Fruit fly (Drosophila melanogaster) whole organism, embryonic: ENCODE measurements around the gene Ptx1.
A peak's percentile ranks its signal among the peaks of the same experiment; 100 is the strongest.

Experiments used
- ATbp ChIP-seq: fragments of 200-800 bp; sonication (Bioruptor generic); optimal IDR thresholded peaks from 2 replicates; lab custom pipeline; 2017; ENCODE audit warnings: missing biosample characterization, mild to moderate bottlenecking, missing genetic modification characterization, missing genetic modification reagents
- CG10209 ChIP-seq: fragments of 200-800 bp; sonication (Bioruptor generic); optimal IDR thresholded peaks from 3 replicates; lab custom pipeline; 2017; ENCODE audit warnings: missing biosample characterization, mild to moderate bottlenecking, missing genetic modification characterization, missing genetic modification reagents
- CG12071 ChIP-seq: fragments of 200-800 bp; sonication (Bioruptor generic); optimal IDR thresholded peaks from 3 replicates; lab custom pipeline; 2018; ENCODE audit warnings: missing biosample characterization, mild to moderate bottlenecking, missing genetic modification characterization
- CG14014 ChIP-seq: fragments of 200-800 bp; sonication (Bioruptor generic); IDR thresholded peaks from 2 replicates; pipeline ENCODE4 v1.3.6; 2022; ENCODE audit warnings: missing biosample characterization, missing genetic modification characterization
- CG15269 ChIP-seq: fragments of 200-800 bp; sonication (Bioruptor generic); optimal IDR thresholded peaks from 2 replicates; lab custom pipeline; 2018; ENCODE audit warnings: missing biosample characterization, mild to moderate bottlenecking, missing genetic modification characterization, moderate library complexity
- CG15696 ChIP-seq: fragments of 200-800 bp; sonication (Bioruptor generic); optimal IDR thresholded peaks from 2 replicates; lab custom pipeline; 2019; ENCODE audit warnings: missing biosample characterization, mild to moderate bottlenecking, missing genetic modification characterization, moderate library complexity
- CG1603 ChIP-seq: fragments of 200-800 bp; sonication (Bioruptor generic); optimal IDR thresholded peaks from 2 replicates; lab custom pipeline; 2019; ENCODE audit warnings: missing biosample characterization, mild to moderate bottlenecking, missing genetic modification characterization, moderate library complexity
- CG16779 ChIP-seq: fragments of 200-800 bp; sonication (Bioruptor generic); IDR thresholded peaks from 2 replicates; pipeline ENCODE4 v1.3.6; 2022; ENCODE audit warnings: missing biosample characterization, missing genetic modification characterization
- CG17802 ChIP-seq: fragments of 200-800 bp; sonication (Bioruptor generic); optimal IDR thresholded peaks from 2 replicates; lab custom pipeline; 2018; ENCODE audit warnings: missing biosample characterization, mild to moderate bottlenecking, missing genetic modification characterization, moderate library complexity
- CG18599 ChIP-seq: fragments of 200-800 bp; sonication (Bioruptor generic); optimal IDR thresholded peaks from 3 replicates; lab custom pipeline; 2017; ENCODE audit warnings: missing biosample characterization, missing genetic modification characterization, mild to moderate bottlenecking, moderate library complexity, missing genetic modification reagents
- CG2678 ChIP-seq: fragments of 200-800 bp; sonication (Bioruptor generic); optimal IDR thresholded peaks from 3 replicates; lab custom pipeline; 2019; ENCODE audit warnings: missing biosample characterization, mild to moderate bottlenecking, missing genetic modification characterization, moderate library complexity
- CG2889 ChIP-seq: fragments of 200-800 bp; sonication (Bioruptor generic); IDR thresholded peaks from 3 replicates; pipeline ENCODE4 v1.3.6; 2022; ENCODE audit warnings: missing biosample characterization, missing genetic modification characterization
- CG31441 ChIP-seq: fragments of 200-800 bp; sonication (Bioruptor generic); IDR thresholded peaks from 2 replicates; pipeline ENCODE4 v1.3.6; 2022; ENCODE audit warnings: missing biosample characterization, missing genetic modification characterization
- CG32767 ChIP-seq: fragments of 200-800 bp; sonication (Bioruptor generic); IDR thresholded peaks from 2 replicates; pipeline ENCODE4 v1.3.6; 2022; ENCODE audit warnings: missing biosample characterization, missing genetic modification characterization
- CG3407 ChIP-seq: fragments of 200-800 bp; sonication (Bioruptor generic); optimal IDR thresholded peaks from 2 replicates; lab custom pipeline; 2018; ENCODE audit warnings: missing biosample characterization, mild to moderate bottlenecking, missing genetic modification characterization
- CG5180 ChIP-seq: fragments of 200-800 bp; sonication (Bioruptor generic); optimal IDR thresholded peaks from 3 replicates; lab custom pipeline; 2017; ENCODE audit warnings: missing biosample characterization, missing genetic modification characterization, mild to moderate bottlenecking, moderate library complexity, missing genetic modification reagents
- CG6765 ChIP-seq: fragments of 200-800 bp; sonication (Bioruptor generic); optimal IDR thresholded peaks from 3 replicates; lab custom pipeline; 2017; ENCODE audit warnings: missing biosample characterization, mild to moderate bottlenecking, missing genetic modification characterization
- CG6813 ChIP-seq: fragments of 200-800 bp; sonication (Bioruptor generic); optimal IDR thresholded peaks from 2 replicates; lab custom pipeline; 2017; ENCODE audit warnings: missing biosample characterization, missing genetic modification characterization, mild to moderate bottlenecking, moderate library complexity, missing genetic modification reagents
- CG7357 ChIP-seq: fragments of 200-800 bp; sonication (Bioruptor generic); IDR thresholded peaks from 3 replicates; pipeline ENCODE4 v1.3.6; 2022; ENCODE audit warnings: missing biosample characterization, missing genetic modification characterization
- Chrac-16 ChIP-seq: fragments of 200-800 bp; sonication (Bioruptor generic); optimal IDR thresholded peaks from 3 replicates; lab custom pipeline; 2016; ENCODE audit warnings: missing biosample characterization, missing genetic modification characterization
- D ChIP-seq, 2 experiments: fragments of 200-800 bp in 1 of 2; fragments of >200 bp in 1 of 2; sonication (Bioruptor generic) in 1 of 2; optimal IDR thresholded peaks; 2 replicates in 1 of 2; 3 replicates in 1 of 2; lab custom pipeline; 2017; ENCODE audit warnings: mild to moderate bottlenecking in 1 of 2, missing biosample characterization in 1 of 2, missing genetic modification characterization in 1 of 2, missing genetic modification reagents in 1 of 2
- Dad ChIP-seq: fragments of 200-800 bp; sonication (Bioruptor generic); optimal IDR thresholded peaks from 3 replicates; lab custom pipeline; 2016; ENCODE audit warnings: missing biosample characterization, missing genetic modification characterization
- Doc2 ChIP-seq: fragments of 200-800 bp; sonication (Bioruptor generic); IDR thresholded peaks from 2 replicates; pipeline ENCODE4 v1.3.6; 2022; ENCODE audit warnings: missing biosample characterization, missing genetic modification characterization
- Drgx ChIP-seq: fragments of 200-800 bp; sonication (Bioruptor generic); IDR thresholded peaks from 2 replicates; pipeline ENCODE4 v1.3.6; 2022; ENCODE audit warnings: missing biosample characterization, missing genetic modification characterization
- Eip74EF ChIP-seq, 2 experiments: fragments of 200-800 bp in 1 of 2; fragments of >200 bp in 1 of 2; sonication (Bioruptor generic) in 1 of 2; optimal IDR thresholded peaks; 2 replicates each; lab custom pipeline; 2017 to 2019; ENCODE audit warnings: missing biosample characterization in 2 of 2, missing genetic modification characterization in 2 of 2, mild to moderate bottlenecking in 1 of 2, moderate library complexity in 1 of 2
- Ets65A ChIP-seq: fragments of 200-800 bp; sonication (Bioruptor generic); peaks from one replicate; lab custom pipeline; 2016; ENCODE audit warnings: missing biosample characterization, missing genetic modification characterization
- Fer1 ChIP-seq: fragments of 200-800 bp; sonication (Bioruptor generic); optimal IDR thresholded peaks from 2 replicates; lab custom pipeline; 2017; ENCODE audit warnings: missing biosample characterization, mild to moderate bottlenecking, missing genetic modification characterization
- Hr51 ChIP-seq, 2 experiments: fragments of 200-800 bp; sonication (Bioruptor generic); optimal IDR thresholded peaks; 2 replicates in 1 of 2; 3 replicates in 1 of 2; lab custom pipeline; 2016 to 2018; ENCODE audit warnings: missing biosample characterization in 2 of 2, missing genetic modification characterization in 2 of 2, mild to moderate bottlenecking in 1 of 2, moderate library complexity in 1 of 2
- Jarid2 ChIP-seq: fragments of 200-800 bp; sonication (Bioruptor generic); optimal IDR thresholded peaks from 3 replicates; lab custom pipeline; 2017; ENCODE audit warnings: mild to moderate bottlenecking, missing biosample characterization, missing genetic modification reagents, missing genetic modification characterization
- MTF-1 ChIP-seq: fragments of 200-800 bp; sonication (Bioruptor generic); optimal IDR thresholded peaks from 2 replicates; lab custom pipeline; 2018; ENCODE audit warnings: missing biosample characterization, mild to moderate bottlenecking, missing genetic modification characterization, borderline replicate concordance
- Nf-YB ChIP-seq: fragments of 200-800 bp; sonication (Bioruptor generic); optimal IDR thresholded peaks from 3 replicates; lab custom pipeline; 2019; ENCODE audit warnings: missing biosample characterization, mild to moderate bottlenecking, missing genetic modification characterization, moderate library complexity
- Opbp ChIP-seq: fragments of 200-800 bp; sonication (Bioruptor generic); IDR thresholded peaks from 3 replicates; pipeline ENCODE4 v1.3.6; 2022; ENCODE audit warnings: missing biosample characterization, missing genetic modification characterization; ENCODE audit not compliant: partially characterized antibody
- Optix ChIP-seq: fragments of 200-800 bp; sonication (Bioruptor generic); IDR thresholded peaks from 3 replicates; pipeline ENCODE4 v1.3.6; 2022; ENCODE audit warnings: missing biosample characterization, missing genetic modification characterization
- Sox102F ChIP-seq: fragments of 200-800 bp; sonication (Bioruptor generic); optimal IDR thresholded peaks from 2 replicates; lab custom pipeline; 2018; ENCODE audit warnings: missing biosample characterization, mild to moderate bottlenecking, missing genetic modification characterization, moderate library complexity
- TFAM ChIP-seq: fragments of 200-800 bp; sonication (Bioruptor generic); optimal IDR thresholded peaks from 2 replicates; lab custom pipeline; 2017; ENCODE audit warnings: missing biosample characterization, missing genetic modification characterization, inconsistent platforms
- Vsx1 ChIP-seq: fragments of 200-800 bp; sonication (Bioruptor generic); optimal IDR thresholded peaks from 2 replicates; lab custom pipeline; 2017; ENCODE audit warnings: missing biosample characterization, mild to moderate bottlenecking, missing genetic modification characterization, missing genetic modification reagents
- Xrp1 ChIP-seq: fragments of 200-800 bp; sonication (Bioruptor generic); IDR thresholded peaks from 2 replicates; pipeline ENCODE4 v1.3.6; 2022; ENCODE audit warnings: missing biosample characterization, missing genetic modification characterization
- ac ChIP-seq: fragments of 200-800 bp; sonication (Bioruptor generic); optimal IDR thresholded peaks from 3 replicates; lab custom pipeline; 2017; ENCODE audit warnings: missing biosample characterization, mild to moderate bottlenecking, missing genetic modification characterization
- dan ChIP-seq: fragments of 200-800 bp; sonication (Bioruptor generic); IDR thresholded peaks from 2 replicates; pipeline ENCODE4 v1.3.6; 2022; ENCODE audit warnings: missing biosample characterization, missing genetic modification characterization
- disco-r ChIP-seq: fragments of 200-800 bp; sonication (Bioruptor generic); optimal IDR thresholded peaks from 2 replicates; lab custom pipeline; 2016; ENCODE audit warnings: missing biosample characterization, missing genetic modification characterization
- dmrt11E ChIP-seq: fragments of 200-800 bp; sonication (Bioruptor generic); optimal IDR thresholded peaks from 3 replicates; lab custom pipeline; 2018; ENCODE audit warnings: missing biosample characterization, mild to moderate bottlenecking, missing genetic modification characterization, moderate library complexity
- fd64A ChIP-seq: fragments of 200-800 bp; sonication (Bioruptor generic); optimal IDR thresholded peaks from 3 replicates; lab custom pipeline; 2018; ENCODE audit warnings: missing biosample characterization, mild to moderate bottlenecking, missing genetic modification characterization
- nmo ChIP-seq: fragments of 200-800 bp; sonication (Bioruptor generic); optimal IDR thresholded peaks from 2 replicates; lab custom pipeline; 2018; ENCODE audit warnings: missing biosample characterization, mild to moderate bottlenecking, missing genetic modification characterization, moderate library complexity
- otp ChIP-seq: fragments of 200-800 bp; sonication (Bioruptor generic); IDR thresholded peaks from 3 replicates; pipeline ENCODE4, ENCODE4 v1.3.6; 2022; ENCODE audit warnings: missing biosample characterization, missing genetic modification characterization
- pzg ChIP-seq: fragments of 200-800 bp; sonication (Bioruptor generic); optimal IDR thresholded peaks from 3 replicates; lab custom pipeline; 2018; ENCODE audit warnings: missing biosample characterization, mild to moderate bottlenecking, missing genetic modification characterization, moderate library complexity
- ranshi ChIP-seq: fragments of 200-800 bp; sonication (Bioruptor generic); IDR thresholded peaks from 2 replicates; pipeline ENCODE4 v1.3.6; 2022; ENCODE audit warnings: missing biosample characterization, missing genetic modification characterization
- sens ChIP-seq: fragments of 200-800 bp; sonication (Bioruptor generic); peaks from one replicate; lab custom pipeline; 2016; ENCODE audit warnings: missing biosample characterization, missing genetic modification characterization
- seq ChIP-seq: fragments of 200-800 bp; sonication (Bioruptor generic); IDR thresholded peaks from 2 replicates; pipeline ENCODE4 v1.3.6; 2022; ENCODE audit warnings: missing biosample characterization, missing genetic modification characterization
- stwl ChIP-seq: fragments of 200-800 bp; sonication (Bioruptor generic); optimal IDR thresholded peaks from 3 replicates; lab custom pipeline; 2018; ENCODE audit warnings: missing biosample characterization, mild to moderate bottlenecking, missing genetic modification characterization, moderate library complexity
- tin ChIP-seq: fragments of 200-800 bp; sonication (Bioruptor generic); optimal IDR thresholded peaks from 3 replicates; lab custom pipeline; 2016; ENCODE audit warnings: missing biosample characterization, missing genetic modification characterization

Gene Ptx1

dm6 chr3R:30932092-30932491 lies 19.5 kb downstream of the Ptx1 start:
- TF ChIP-seq Sox102F: no peak
- peak; percentile 2 for TF ChIP-seq MTF-1
- TF ChIP-seq ranshi (GFP tag; lab: Robert Waterston, UW): no peak
- no peak for TF ChIP-seq Eip74EF (GFP tag; optimal IDR thresholded peaks at IDR 0.05; lab: Kevin White, UChicago)
- no peak for TF ChIP-seq disco-r
- no peak for TF ChIP-seq CG15269 (tag; lab: Kevin White, UChicago)
- no peak for TF ChIP-seq TFAM (GFP tag; lab: Kevin White, UChicago)
- no peak for TF ChIP-seq CG32767
- TF ChIP-seq CG10209: peak; percentile 1
- TF ChIP-seq CG2678 (tag; lab: Kevin White, UChicago): peak; percentile 22
- no peak for TF ChIP-seq CG17802
- TF ChIP-seq CG6765 (GFP tag; lab: Kevin White, UChicago): no peak
- TF ChIP-seq CG5180: no peak
- TF ChIP-seq Fer1 (GFP tag; lab: Kevin White, UChicago): no peak
- TF ChIP-seq Doc2: no peak
- no peak for TF ChIP-seq Vsx1 (GFP tag; lab: Kevin White, UChicago)
- no peak for TF ChIP-seq CG7357 (GFP tag; lab: Robert Waterston, UW)
- TF ChIP-seq nmo (GFP tag; lab: Kevin White, UChicago): no peak
- TF ChIP-seq CG31441 (GFP tag; lab: Robert Waterston, UW): no peak
- TF ChIP-seq CG6813: no peak
- TF ChIP-seq CG3407 (GFP tag; lab: Kevin White, UChicago): peak; percentile 14
- TF ChIP-seq CG18599 (GFP tag; lab: Kevin White, UChicago): peak; percentile 16
- TF ChIP-seq CG12071 (GFP tag; lab: Kevin White, UChicago): peak; percentile 38
- no peak for TF ChIP-seq stwl
- TF ChIP-seq CG15696 (tag; lab: Kevin White, UChicago): peak; percentile 37
- TF ChIP-seq Drgx (GFP tag; lab: Robert Waterston, UW): no peak
- no peak for TF ChIP-seq Dad (GFP tag; lab: Kevin White, UChicago)
- TF ChIP-seq CG16779 (GFP tag; lab: Robert Waterston, UW): no peak
- 0 out of 3 replicates have a peak, but pooled peaks have one; percentile 33 for TF ChIP-seq otp
- TF ChIP-seq fd64A (GFP tag; lab: Kevin White, UChicago): no peak
- TF ChIP-seq Chrac-16 (GFP tag; lab: Kevin White, UChicago): no peak
- no peak for TF ChIP-seq pzg (GFP tag; lab: Kevin White, UChicago)
- TF ChIP-seq Hr51 (GFP tag; optimal IDR thresholded peaks at IDR 0.05; lab: Kevin White, UChicago): no peak
- TF ChIP-seq CG2889: no peak
- peak; percentile 1 for TF ChIP-seq ac (GFP tag; lab: Kevin White, UChicago)
- TF ChIP-seq Optix (GFP tag; lab: Robert Waterston, UW): no peak
- TF ChIP-seq Ets65A (GFP tag; lab: Kevin White, UChicago): peak; percentile 20
- no peak for TF ChIP-seq Xrp1 (GFP tag; lab: Robert Waterston, UW)
- no peak for TF ChIP-seq tin
- TF ChIP-seq Nf-YB (GFP tag; lab: Kevin White, UChicago): peak; percentile 50
- TF ChIP-seq dmrt11E (tag; lab: Kevin White, UChicago): peak; percentile 32
- no peak for TF ChIP-seq Opbp
- TF ChIP-seq CG14014 (GFP tag; lab: Robert Waterston, UW): no peak
- TF ChIP-seq D (optimal IDR thresholded peaks at IDR 0.05; lab: Kevin White, UChicago): no peak
- peak; percentile 8 for TF ChIP-seq D (GFP tag; optimal IDR thresholded peaks at IDR 0.05; lab: Kevin White, UChicago)
- peak; percentile 59 for TF ChIP-seq ATbp (GFP tag; lab: Kevin White, UChicago)
- TF ChIP-seq dan (GFP tag; lab: Robert Waterston, UW): no peak
- peak; percentile 22 for TF ChIP-seq CG1603
- TF ChIP-seq sens: peak; percentile 73
- TF ChIP-seq Jarid2 (GFP tag; lab: Kevin White, UChicago): no peak
- 0 out of 2 replicates have a peak, but pooled peaks have one; percentile 15 for TF ChIP-seq seq
